Fruit fly (Drosophila melanogaster) whole organism, prepupa: ENCODE data around the gene Jhbp16.

Source experiments
- Blimp-1 ChIP-seq: fragments of 200-800 bp; sonication (Bioruptor generic); optimal IDR thresholded peaks from 3 replicates; lab custom pipeline; 2017; ENCODE audit warnings: missing biosample characterization, missing genetic modification characterization, mild to moderate bottlenecking, moderate library complexity, missing genetic modification reagents
- CG10631 ChIP-seq: fragments of 200-800 bp; sonication (Bioruptor generic); optimal IDR thresholded peaks from 2 replicates; lab custom pipeline; 2016; ENCODE audit warnings: missing biosample characterization, missing genetic modification characterization
- CG10669 ChIP-seq: fragments of 200-800 bp; sonication (Bioruptor generic); optimal IDR thresholded peaks from 3 replicates; lab custom pipeline; 2018; ENCODE audit warnings: missing biosample characterization, mild to moderate bottlenecking, missing genetic modification characterization, moderate library complexity
- CG11294 ChIP-seq: fragments of 200-800 bp; sonication (Bioruptor generic); IDR thresholded peaks from 2 replicates; pipeline ENCODE4 v1.3.6; 2022; ENCODE audit warnings: missing biosample characterization, missing genetic modification characterization
- CG11762 ChIP-seq: fragments of 200-800 bp; sonication (Bioruptor generic); optimal IDR thresholded peaks from 3 replicates; lab custom pipeline; 2016; ENCODE audit warnings: missing biosample characterization, missing genetic modification characterization; ENCODE audit not compliant: insufficient read depth
- CG11902 ChIP-seq: fragments of 200-800 bp; sonication (Bioruptor generic); optimal IDR thresholded peaks from 3 replicates; lab custom pipeline; 2016; ENCODE audit warnings: missing biosample characterization, missing genetic modification characterization
- CG15336 ChIP-seq: fragments of 200-800 bp; sonication (Bioruptor generic); IDR thresholded peaks from 2 replicates; pipeline ENCODE4 v1.3.6; 2022; ENCODE audit warnings: missing biosample characterization, missing genetic modification characterization
- CG1621 ChIP-seq: fragments of 200-800 bp; sonication (Bioruptor generic); optimal IDR thresholded peaks from 3 replicates; lab custom pipeline; 2018; ENCODE audit warnings: missing biosample characterization, mild to moderate bottlenecking, missing genetic modification characterization
- CG16779 ChIP-seq: fragments of 200-800 bp; sonication (Bioruptor generic); optimal IDR thresholded peaks from 3 replicates; lab custom pipeline; 2017; ENCODE audit warnings: missing biosample characterization, mild to moderate bottlenecking, missing genetic modification characterization
- CG3032 ChIP-seq: fragments of 200-800 bp; optimal IDR thresholded peaks from 2 replicates; lab custom pipeline; 2019; ENCODE audit warnings: missing biosample characterization, mild to moderate bottlenecking, missing genetic modification characterization, moderate library complexity
- CG31627 ChIP-seq: fragments of 200-800 bp; sonication (Bioruptor generic); optimal IDR thresholded peaks from 3 replicates; lab custom pipeline; 2016; ENCODE audit warnings: missing biosample characterization, missing genetic modification characterization
- CG32006 ChIP-seq: fragments of 200-800 bp; sonication (Bioruptor generic); optimal IDR thresholded peaks from 3 replicates; lab custom pipeline; 2017; ENCODE audit warnings: missing biosample characterization, mild to moderate bottlenecking, missing genetic modification characterization
- CG34406 ChIP-seq: fragments of 200-800 bp; sonication (Bioruptor generic); optimal IDR thresholded peaks from 3 replicates; lab custom pipeline; 2016; ENCODE audit warnings: missing biosample characterization, missing genetic modification characterization
- CG4318 ChIP-seq: fragments of 200-800 bp; sonication (Bioruptor generic); optimal IDR thresholded peaks from 3 replicates; lab custom pipeline; 2017; ENCODE audit warnings: missing biosample characterization, mild to moderate bottlenecking, missing genetic modification characterization
- CG6163 ChIP-seq: fragments of 200-800 bp; sonication (Bioruptor generic); IDR thresholded peaks from 3 replicates; pipeline ENCODE4 v1.3.6; 2022; ENCODE audit warnings: missing biosample characterization, missing genetic modification characterization
- CG6792 ChIP-seq: fragments of 200-800 bp; sonication (Bioruptor generic); optimal IDR thresholded peaks from 3 replicates; lab custom pipeline; 2016; ENCODE audit warnings: missing biosample characterization, missing genetic modification characterization
- CG6808 ChIP-seq: fragments of 200-800 bp; sonication (Bioruptor generic); optimal IDR thresholded peaks from 3 replicates; lab custom pipeline; 2017; ENCODE audit warnings: missing biosample characterization, missing genetic modification characterization, mild to moderate bottlenecking, moderate library complexity, missing genetic modification reagents
- CG6854 ChIP-seq: fragments of 200-800 bp; sonication (Bioruptor generic); optimal IDR thresholded peaks from 2 replicates; lab custom pipeline; 2017; ENCODE audit warnings: missing biosample characterization, mild to moderate bottlenecking, missing genetic modification characterization
- CG7368 ChIP-seq: fragments of 200-800 bp; sonication (Bioruptor generic); optimal IDR thresholded peaks from 3 replicates; lab custom pipeline; 2016; ENCODE audit warnings: missing biosample characterization, missing genetic modification characterization
- CG8319 ChIP-seq: fragments of 200-800 bp; sonication (Bioruptor generic); optimal IDR thresholded peaks from 3 replicates; lab custom pipeline; 2016; ENCODE audit warnings: missing biosample characterization, missing genetic modification characterization
- CG9139 ChIP-seq: fragments of 200-800 bp; sonication (Bioruptor generic); optimal IDR thresholded peaks from 3 replicates; lab custom pipeline; 2017; ENCODE audit warnings: missing biosample characterization, mild to moderate bottlenecking, missing genetic modification characterization
- Eip75B ChIP-seq: fragments of 200-800 bp; sonication (Bioruptor generic); optimal IDR thresholded peaks from 3 replicates; lab custom pipeline; 2016; ENCODE audit warnings: missing biosample characterization, missing genetic modification characterization
- Eip78C ChIP-seq: fragments of 200-800 bp; sonication (Bioruptor generic); peaks from one replicate; lab custom pipeline; 2016; ENCODE audit warnings: missing biosample characterization, missing genetic modification characterization
- Eip93F ChIP-seq: fragments of 200-800 bp; sonication (Bioruptor generic); optimal IDR thresholded peaks from 2 replicates; lab custom pipeline; 2016; ENCODE audit warnings: missing biosample characterization, mild to moderate bottlenecking, missing genetic modification characterization
- Ets21C ChIP-seq: fragments of 200-800 bp; sonication (Bioruptor generic); optimal IDR thresholded peaks from 3 replicates; lab custom pipeline; 2016; ENCODE audit warnings: missing biosample characterization, missing genetic modification characterization
- Gug ChIP-seq: fragments of 200-800 bp; sonication (Bioruptor generic); IDR thresholded peaks from 2 replicates; pipeline ENCODE4 v1.3.6; 2022; ENCODE audit warnings: missing biosample characterization, missing genetic modification characterization
- Hr38 ChIP-seq: sonication (Bioruptor generic); optimal IDR thresholded peaks from 2 replicates; lab custom pipeline; 2016; ENCODE audit warnings: missing biosample characterization, missing genetic modification characterization
- Hr4 ChIP-seq: fragments of 200-800 bp; sonication (Bioruptor generic); optimal IDR thresholded peaks from 3 replicates; lab custom pipeline; 2016; ENCODE audit warnings: missing biosample characterization, missing genetic modification characterization
- Lpt ChIP-seq: fragments of 200-800 bp; sonication (Bioruptor generic); optimal IDR thresholded peaks from 3 replicates; lab custom pipeline; 2016; ENCODE audit warnings: missing biosample characterization, missing genetic modification characterization
- Met ChIP-seq: fragments of 200-800 bp; sonication (Bioruptor generic); optimal IDR thresholded peaks from 3 replicates; lab custom pipeline; 2016; ENCODE audit warnings: missing biosample characterization, missing genetic modification characterization
- OdsH ChIP-seq: fragments of 200-800 bp; sonication (Bioruptor generic); optimal IDR thresholded peaks from 3 replicates; lab custom pipeline; 2016; ENCODE audit warnings: missing biosample characterization, missing genetic modification characterization
- Smox ChIP-seq: fragments of 200-800 bp; sonication (Bioruptor generic); optimal IDR thresholded peaks from 3 replicates; lab custom pipeline; 2016; ENCODE audit warnings: missing biosample characterization, missing genetic modification characterization
- Sox102F ChIP-seq: fragments of 200-800 bp; sonication (Bioruptor generic); optimal IDR thresholded peaks from 2 replicates; lab custom pipeline; 2016; ENCODE audit warnings: missing biosample characterization, mild to moderate bottlenecking, missing genetic modification characterization
- Sox14 ChIP-seq: fragments of 200-800 bp; sonication (Bioruptor generic); optimal IDR thresholded peaks from 3 replicates; lab custom pipeline; 2016; ENCODE audit warnings: missing biosample characterization, missing genetic modification characterization
- achi ChIP-seq: fragments of 200-800 bp; sonication (Bioruptor generic); optimal IDR thresholded peaks from 3 replicates; lab custom pipeline; 2016; ENCODE audit warnings: missing biosample characterization, missing genetic modification characterization
- acj6 ChIP-seq: fragments of 200-800 bp; sonication (Bioruptor generic); optimal IDR thresholded peaks from 3 replicates; lab custom pipeline; 2016; ENCODE audit warnings: missing biosample characterization, missing genetic modification characterization
- cyc ChIP-seq: fragments of 200-800 bp; sonication (Bioruptor generic); optimal IDR thresholded peaks from 3 replicates; lab custom pipeline; 2016; ENCODE audit warnings: missing biosample characterization, missing genetic modification characterization
- dac ChIP-seq: fragments of 200-800 bp; sonication (Bioruptor generic); optimal IDR thresholded peaks from 2 replicates; lab custom pipeline; 2017; ENCODE audit warnings: missing biosample characterization, mild to moderate bottlenecking, missing genetic modification characterization
- dsx ChIP-seq: fragments of 200-800 bp; optimal IDR thresholded peaks from 3 replicates; lab custom pipeline; 2019; ENCODE audit warnings: missing biosample characterization, mild to moderate bottlenecking, missing genetic modification characterization, moderate library complexity; ENCODE audit not compliant: poor library complexity, severe bottlenecking
- eg ChIP-seq: fragments of 200-800 bp; sonication (Bioruptor generic); IDR thresholded peaks from 3 replicates; pipeline ENCODE4 v1.3.6; 2022; ENCODE audit warnings: missing biosample characterization, missing genetic modification characterization
- fd59A ChIP-seq: fragments of 200-800 bp; sonication (Bioruptor generic); optimal IDR thresholded peaks from 2 replicates; lab custom pipeline; 2017; ENCODE audit warnings: missing biosample characterization, mild to moderate bottlenecking, missing genetic modification characterization, missing genetic modification reagents
- fd85E ChIP-seq: fragments of 200-800 bp; sonication (Bioruptor generic); optimal IDR thresholded peaks from 3 replicates; lab custom pipeline; 2016; ENCODE audit warnings: missing biosample characterization, missing genetic modification characterization
- fkh ChIP-seq: fragments of 200-800 bp; sonication (Bioruptor generic); optimal IDR thresholded peaks from 3 replicates; lab custom pipeline; 2017; ENCODE audit warnings: missing biosample characterization, mild to moderate bottlenecking, missing genetic modification characterization, moderate library complexity
- lz ChIP-seq: fragments of 200-800 bp; sonication (Bioruptor generic); optimal IDR thresholded peaks from 3 replicates; lab custom pipeline; 2016; ENCODE audit warnings: missing biosample characterization, missing genetic modification characterization
- net ChIP-seq: fragments of 200-800 bp; sonication (Bioruptor generic); optimal IDR thresholded peaks from 3 replicates; lab custom pipeline; 2016; ENCODE audit warnings: missing biosample characterization, missing genetic modification characterization
- pdm3 ChIP-seq: fragments of 200-800 bp; sonication (Bioruptor generic); optimal IDR thresholded peaks from 3 replicates; lab custom pipeline; 2016; ENCODE audit warnings: missing biosample characterization, missing genetic modification characterization
- salr ChIP-seq, 2 experiments: fragments of 200-800 bp; sonication (Bioruptor generic); optimal IDR thresholded peaks; 3 replicates each; lab custom pipeline; 2016 to 2018; ENCODE audit warnings: missing biosample characterization in 2 of 2, missing genetic modification characterization in 2 of 2, mild to moderate bottlenecking in 1 of 2
- spab ChIP-seq: fragments of 200-800 bp; sonication (Bioruptor generic); optimal IDR thresholded peaks from 2 replicates; lab custom pipeline; 2017; ENCODE audit warnings: missing biosample characterization, mild to moderate bottlenecking, missing genetic modification characterization, missing genetic modification reagents
- svp ChIP-seq: fragments of 200-800 bp; sonication (Bioruptor generic); peaks from one replicate; lab custom pipeline; 2016; ENCODE audit warnings: missing biosample characterization, missing genetic modification characterization
- topi ChIP-seq: fragments of 200-800 bp; sonication (Bioruptor generic); optimal IDR thresholded peaks from 3 replicates; lab custom pipeline; 2016; ENCODE audit warnings: missing biosample characterization, missing genetic modification characterization
- vri ChIP-seq: fragments of 200-800 bp; sonication (Bioruptor generic); optimal IDR thresholded peaks from 3 replicates; lab custom pipeline; 2016; ENCODE audit warnings: missing biosample characterization, mild to moderate bottlenecking, missing genetic modification characterization

Jhbp16 gene

DNA sequence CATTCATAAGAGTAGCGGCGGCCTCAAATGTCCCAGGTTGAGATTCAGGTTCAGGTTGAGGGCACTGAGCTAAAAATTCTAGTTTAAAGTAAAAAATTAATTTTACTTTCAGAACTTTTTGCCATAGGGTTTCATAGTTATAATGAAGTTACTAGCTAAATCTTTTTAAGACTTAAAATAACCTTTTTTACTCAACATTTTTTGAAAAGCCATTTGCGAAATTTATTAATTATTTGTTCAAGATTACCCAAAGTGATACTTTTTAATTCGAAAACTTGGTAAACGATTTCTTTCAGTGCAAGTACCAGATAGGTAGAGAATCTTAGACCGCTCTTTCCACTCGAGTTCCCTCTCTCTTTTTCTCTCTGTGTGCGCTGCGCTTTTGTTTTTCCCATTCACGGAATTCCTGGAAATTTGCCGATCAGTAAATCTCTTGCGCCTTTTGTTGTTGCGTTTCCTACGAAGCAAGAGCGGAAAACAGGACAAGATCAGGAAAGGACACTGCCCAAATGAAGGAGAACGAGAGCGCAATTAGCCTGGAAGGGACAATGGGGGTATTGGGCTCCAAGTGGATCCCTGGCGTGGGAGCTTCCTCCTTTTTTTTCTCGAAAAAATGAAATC, 22.6 kb upstream of the Jhbp16 start:
- TF ChIP-seq CG3032 (tag; lab: Kevin White, UChicago) (peak; percentile 94), salr (GFP tag; optimal IDR thresholded peaks at IDR 0.05; lab: Kevin White, UChicago) (peak; percentile 63 to 86), Smox (GFP tag; lab: Kevin White, UChicago) (peak; percentile 84), CG15336 (GFP tag; lab: Robert Waterston, UW) (peak; percentile 75), topi (GFP tag; lab: Kevin White, UChicago) (peak; percentile 92), Sox14 (GFP tag; lab: Kevin White, UChicago) (peak; percentile 89), spab (GFP tag; lab: Kevin White, UChicago) (peak; percentile 91), Hr4 (GFP tag; lab: Kevin White, UChicago) (peak; percentile 66), fd59A (GFP tag; lab: Kevin White, UChicago) (peak; percentile 89), Ets21C (GFP tag; lab: Kevin White, UChicago) (peak; percentile 75), CG6792 (peak; percentile 88), CG11294 (GFP tag; lab: Robert Waterston, UW) (no peak), CG9139 (GFP tag; lab: Kevin White, UChicago) (peak; percentile 88), dac (GFP tag; lab: Kevin White, UChicago) (no peak), CG8319 (peak; percentile 80), CG11902 (GFP tag; lab: Kevin White, UChicago) (peak; percentile 79), Gug (GFP tag; lab: Robert Waterston, UW) (peak; percentile 58), dsx (GFP tag; lab: Kevin White, UChicago) (peak; percentile 93), OdsH (peak; percentile 91), vri (GFP tag; lab: Kevin White, UChicago) (peak; percentile 73), Eip93F (GFP tag; lab: Kevin White, UChicago) (peak; percentile 40), Sox102F (GFP tag; lab: Kevin White, UChicago) (peak; percentile 86), CG10669 (GFP tag; lab: Kevin White, UChicago) (peak; percentile 89), fkh (GFP tag; lab: Kevin White, UChicago) (no peak), Eip78C (GFP tag; lab: Kevin White, UChicago) (peak; percentile 99), CG6854 (GFP tag; lab: Kevin White, UChicago) (peak; percentile 69), CG7368 (GFP tag; lab: Kevin White, UChicago) (peak; percentile 79), Hr38 (GFP tag; lab: Kevin White, UChicago) (no peak), CG31627 (GFP tag; lab: Kevin White, UChicago) (peak; percentile 84), net (GFP tag; lab: Kevin White, UChicago) (peak; percentile 87), pdm3 (peak; percentile 88), cyc (GFP tag; lab: Kevin White, UChicago) (peak; percentile 85), CG34406 (GFP tag; lab: Kevin White, UChicago) (peak; percentile 90), CG6163 (GFP tag; lab: Robert Waterston, UW) (peak; percentile 77; the same call in 2 of the 3 replicates), CG1621 (tag; lab: Kevin White, UChicago) (peak; percentile 73), fd85E (GFP tag; lab: Kevin White, UChicago) (peak; percentile 54), Lpt (GFP tag; lab: Kevin White, UChicago) (peak; percentile 81), Eip75B (GFP tag; lab: Kevin White, UChicago) (peak; percentile 93), CG32006 (GFP tag; lab: Kevin White, UChicago) (peak; percentile 78), CG10631 (peak; percentile 89), svp (GFP tag; lab: Kevin White, UChicago) (peak; percentile 97), lz (peak; percentile 88), eg (GFP tag; lab: Robert Waterston, UW) (peak; percentile 5; the same call in 1 of the 3 replicates), acj6 (GFP tag; lab: Kevin White, UChicago) (peak; percentile 89), CG11762 (GFP tag; lab: Kevin White, UChicago) (peak; percentile 82), CG16779 (tag; lab: Kevin White, UChicago) (peak; percentile 81), Met (GFP tag; lab: Kevin White, UChicago) (peak; percentile 91), achi (peak; percentile 91), CG4318 (GFP tag; lab: Kevin White, UChicago) (peak; percentile 43), Blimp-1 (GFP tag; lab: Kevin White, UChicago) (peak; percentile 67), CG6808 (GFP tag; lab: Kevin White, UChicago) (peak; percentile 94)
